Worm (Caenorhabditis elegans) whole organism, mixed stage, embryonic: ENCODE results near the gene nlp-30.

Experiments used
- bed-3 ChIP-seq: fragments of 200-800 bp; sonication (Bioruptor generic); optimal IDR thresholded peaks from 3 replicates; lab custom pipeline; 2018; ENCODE audit warnings: mild to moderate bottlenecking, missing genetic modification characterization, moderate library complexity, missing compliant biosample characterization
- blmp-1 ChIP-seq: fragments of 150-350 bp; optimal IDR thresholded peaks from 2 replicates; lab custom pipeline; 2014; ENCODE audit warnings: missing biosample characterization, missing genetic modification characterization
- ceh-83 ChIP-seq: fragments of 200-800 bp; sonication (Bioruptor generic); optimal IDR thresholded peaks from 2 replicates; lab custom pipeline; 2018; ENCODE audit warnings: mild to moderate bottlenecking, missing genetic modification characterization, missing compliant biosample characterization
- drap-1 ChIP-seq: fragments of 200-800 bp; sonication (Bioruptor generic); optimal IDR thresholded peaks from 3 replicates; lab custom pipeline; 2018; ENCODE audit warnings: mild to moderate bottlenecking, missing genetic modification characterization, missing compliant biosample characterization
- elt-1 ChIP-seq: sonication (generic microtip); optimal IDR thresholded peaks from 2 replicates; lab custom pipeline; 2017; ENCODE audit warnings: missing genetic modification characterization, mild to moderate bottlenecking, missing compliant biosample characterization, antibody characterized with exemption, moderate library complexity, borderline replicate concordance; ENCODE audit not compliant: insufficient read depth
- elt-3 ChIP-seq: fragments of 150-350 bp; optimal IDR thresholded peaks from 2 replicates; lab custom pipeline; 2014; ENCODE audit warnings: missing biosample characterization, missing genetic modification characterization
- lin-13 ChIP-seq: fragments of 150-350 bp; optimal IDR thresholded peaks from 2 replicates; lab custom pipeline; 2014; ENCODE audit warnings: missing biosample characterization, missing genetic modification characterization
- mab-5 ChIP-seq: fragments of 150-350 bp; optimal IDR thresholded peaks from 2 replicates; lab custom pipeline; 2014; ENCODE audit warnings: missing biosample characterization, missing genetic modification characterization
- nhr-2 ChIP-seq: fragments of 150-350 bp; optimal IDR thresholded peaks from 2 replicates; lab custom pipeline; 2014; ENCODE audit warnings: missing biosample characterization, missing genetic modification characterization
- nhr-28 ChIP-seq: fragments of 150-350 bp; optimal IDR thresholded peaks from 2 replicates; lab custom pipeline; 2014; ENCODE audit warnings: missing biosample characterization, missing genetic modification characterization
- snpc-4 ChIP-seq: fragments of 150-350 bp; optimal IDR thresholded peaks from 2 replicates; lab custom pipeline; 2014; ENCODE audit warnings: missing biosample characterization, missing genetic modification characterization
- unc-120 ChIP-seq: sonication (generic microtip); optimal IDR thresholded peaks from 2 replicates; lab custom pipeline; 2017; ENCODE audit warnings: missing genetic modification characterization, missing compliant biosample characterization; ENCODE audit not compliant: poor library complexity, severe bottlenecking
- unc-39 ChIP-seq: fragments of 150-350 bp; optimal IDR thresholded peaks from 2 replicates; lab custom pipeline; 2014; ENCODE audit warnings: missing biosample characterization, missing genetic modification characterization
- ztf-11 ChIP-seq: fragments of 150-350 bp; optimal IDR thresholded peaks from 2 replicates; lab custom pipeline; 2014; ENCODE audit warnings: missing biosample characterization, missing genetic modification characterization

- TF ChIP-seq nhr-28 (tag; lab: Kevin White, UChicago), result no peak
- TF ChIP-seq bed-3 (GFP tag; lab: Kevin White, UChicago), result no peak
- no peak for TF ChIP-seq mab-5 (tag; lab: Kevin White, UChicago)
- TF ChIP-seq ztf-11, result no peak
- no peak for TF ChIP-seq drap-1 (GFP tag; lab: Kevin White, UChicago)
- no peak for TF ChIP-seq elt-3 (tag; lab: Kevin White, UChicago)
- TF ChIP-seq nhr-2 (tag; lab: Kevin White, UChicago), result no peak
- TF ChIP-seq lin-13 (tag; lab: Kevin White, UChicago), result no peak
- no peak for TF ChIP-seq blmp-1 (tag; lab: Kevin White, UChicago)
- no peak for TF ChIP-seq snpc-4 (tag; lab: Kevin White, UChicago)
- TF ChIP-seq ceh-83 (GFP tag; lab: Kevin White, UChicago), result no peak
- no peak for TF ChIP-seq unc-120 (tag; lab: Kevin White, UChicago)
- TF ChIP-seq elt-1 (tag; lab: Kevin White, UChicago), result no peak
- no peak for TF ChIP-seq unc-39 (tag; lab: Kevin White, UChicago)
Measured at ce11 chrV:4016780-4017179, 35.0 kb downstream of the nlp-30 start, which contains the start of gene srw-89.
